Fruit fly (Drosophila melanogaster) whole organism, embryonic: ENCODE measurements around the gene CG14805.
A peak's percentile ranks its signal among the peaks of the same experiment; 100 is the strongest.

Experiments used
- Ada2b ChIP-seq: fragments of 200-800 bp; sonication (Bioruptor generic); IDR thresholded peaks from 2 replicates; pipeline ENCODE4 v1.3.6; 2022; ENCODE audit warnings: missing biosample characterization, missing genetic modification characterization
- Adf1 ChIP-seq: fragments of 200-800 bp; sonication (Bioruptor generic); IDR thresholded peaks from 2 replicates; pipeline ENCODE4 v1.3.6; 2022; ENCODE audit warnings: missing biosample characterization, missing genetic modification characterization
- Awh ChIP-seq: fragments of 200-800 bp; sonication (Bioruptor generic); IDR thresholded peaks from 2 replicates; pipeline ENCODE4, ENCODE4 v1.3.6; 2022; ENCODE audit warnings: missing biosample characterization, missing genetic modification characterization
- B-H1 ChIP-seq: fragments of 200-800 bp; sonication (Bioruptor generic); IDR thresholded peaks from 3 replicates; pipeline ENCODE4 v1.3.6; 2022; ENCODE audit warnings: missing biosample characterization, missing genetic modification characterization
- Bteb2 ChIP-seq: fragments of 200-800 bp; sonication (Bioruptor generic); optimal IDR thresholded peaks from 2 replicates; lab custom pipeline; 2016; ENCODE audit warnings: missing biosample characterization, missing genetic modification characterization
- CG10321 ChIP-seq: fragments of 200-800 bp; sonication (Bioruptor generic); IDR thresholded peaks from 2 replicates; pipeline ENCODE4 v1.3.6; 2022; ENCODE audit warnings: missing biosample characterization, missing genetic modification characterization
- CG10959 ChIP-seq: fragments of 200-800 bp; sonication (Bioruptor generic); IDR thresholded peaks from 2 replicates; pipeline ENCODE4 v1.3.6; 2022; ENCODE audit warnings: missing biosample characterization, missing genetic modification characterization
- CG11504 ChIP-seq: fragments of 200-800 bp; sonication (Bioruptor generic); optimal IDR thresholded peaks from 3 replicates; lab custom pipeline; 2019; ENCODE audit warnings: missing biosample characterization, mild to moderate bottlenecking, missing genetic modification characterization, moderate library complexity
- CG15073 ChIP-seq: fragments of 200-800 bp; sonication (Bioruptor generic); optimal IDR thresholded peaks from 2 replicates; lab custom pipeline; 2016; ENCODE audit warnings: missing biosample characterization, missing genetic modification characterization
- CG1529 ChIP-seq: fragments of 200-800 bp; sonication (Bioruptor generic); optimal IDR thresholded peaks from 3 replicates; lab custom pipeline; 2018; ENCODE audit warnings: missing biosample characterization, missing genetic modification characterization
- CG16813 ChIP-seq: fragments of 200-800 bp; sonication (Bioruptor generic); IDR thresholded peaks from 3 replicates; pipeline ENCODE4 v1.3.6; 2022; ENCODE audit warnings: missing biosample characterization, missing genetic modification characterization; ENCODE audit not compliant: partially characterized antibody
- CG18476 ChIP-seq: fragments of 200-800 bp; sonication (Bioruptor generic); optimal IDR thresholded peaks from 2 replicates; lab custom pipeline; 2016; ENCODE audit warnings: missing biosample characterization, mild to moderate bottlenecking, missing genetic modification characterization
- CG32532 ChIP-seq: fragments of 200-800 bp; sonication (Bioruptor generic); IDR thresholded peaks from 2 replicates; pipeline ENCODE4 v1.3.6; 2022; ENCODE audit warnings: missing biosample characterization, missing genetic modification characterization
- CG3726 ChIP-seq: fragments of 200-800 bp; sonication (Bioruptor generic); IDR thresholded peaks from 3 replicates; pipeline ENCODE4, ENCODE4 v1.3.6; 2022; ENCODE audit warnings: missing biosample characterization, missing genetic modification characterization
- CG6654 ChIP-seq: fragments of 200-800 bp; sonication (Bioruptor generic); optimal IDR thresholded peaks from 2 replicates; lab custom pipeline; 2017; ENCODE audit warnings: missing biosample characterization, mild to moderate bottlenecking, missing genetic modification characterization
- CG6683 ChIP-seq: fragments of 200-800 bp; sonication (Bioruptor generic); optimal IDR thresholded peaks from 2 replicates; lab custom pipeline; 2017; ENCODE audit warnings: missing biosample characterization, mild to moderate bottlenecking, missing genetic modification characterization, missing genetic modification reagents
- CG6791 ChIP-seq: fragments of 200-800 bp; sonication (Bioruptor generic); IDR thresholded peaks from 3 replicates; pipeline ENCODE4 v1.3.6; 2022; ENCODE audit warnings: missing biosample characterization, missing genetic modification characterization; ENCODE audit not compliant: partially characterized antibody
- CG7745 ChIP-seq: fragments of 200-800 bp; sonication (Bioruptor generic); optimal IDR thresholded peaks from 2 replicates; lab custom pipeline; 2018; ENCODE audit warnings: missing biosample characterization, mild to moderate bottlenecking, missing genetic modification characterization, moderate library complexity
- CG7928 ChIP-seq: fragments of 200-800 bp; sonication (Bioruptor generic); optimal IDR thresholded peaks from 2 replicates; lab custom pipeline; 2017; ENCODE audit warnings: missing biosample characterization, mild to moderate bottlenecking, missing genetic modification characterization
- CG8089 ChIP-seq: fragments of 200-800 bp; sonication (Bioruptor generic); optimal IDR thresholded peaks from 3 replicates; lab custom pipeline; 2016; ENCODE audit warnings: missing biosample characterization, missing genetic modification characterization
- Dip2 ChIP-seq: fragments of 200-800 bp; sonication (Bioruptor generic); IDR thresholded peaks from 2 replicates; pipeline ENCODE4 v1.3.6; 2022; ENCODE audit warnings: missing biosample characterization, missing genetic modification characterization
- Fer3 ChIP-seq: fragments of 200-800 bp; sonication (Bioruptor generic); optimal IDR thresholded peaks from 2 replicates; lab custom pipeline; 2018; ENCODE audit warnings: missing biosample characterization, mild to moderate bottlenecking, missing genetic modification characterization, moderate library complexity
- Gug ChIP-seq: fragments of 200-800 bp; sonication (Bioruptor generic); IDR thresholded peaks from 4 replicates; pipeline ENCODE4 v1.3.6; 2022; ENCODE audit warnings: missing biosample characterization, missing genetic modification characterization
- H2.0 ChIP-seq: fragments of 200-800 bp; sonication (Bioruptor generic); IDR thresholded peaks from 2 replicates; pipeline ENCODE4 v1.3.6; 2022; ENCODE audit warnings: missing biosample characterization, missing genetic modification characterization
- HLHmδ ChIP-seq: fragments of 200-800 bp; sonication (Bioruptor generic); optimal IDR thresholded peaks from 2 replicates; lab custom pipeline; 2018; ENCODE audit warnings: missing biosample characterization, mild to moderate bottlenecking, missing genetic modification characterization, moderate library complexity
- Jarid2 ChIP-seq: fragments of 200-800 bp; sonication (Bioruptor generic); optimal IDR thresholded peaks from 3 replicates; lab custom pipeline; 2017; ENCODE audit warnings: mild to moderate bottlenecking, missing biosample characterization, missing genetic modification reagents, missing genetic modification characterization
- Lhr ChIP-seq: fragments of 200-800 bp; sonication (Bioruptor generic); optimal IDR thresholded peaks from 3 replicates; lab custom pipeline; 2017; ENCODE audit warnings: mild to moderate bottlenecking, missing biosample characterization, missing genetic modification reagents, missing genetic modification characterization
- Neu2 ChIP-seq: fragments of 200-800 bp; sonication (Bioruptor generic); optimal IDR thresholded peaks from 3 replicates; lab custom pipeline; 2016; ENCODE audit warnings: missing biosample characterization, missing genetic modification characterization, borderline replicate concordance
- Nf-YA ChIP-seq: fragments of 200-800 bp; sonication (Bioruptor generic); IDR thresholded peaks from 2 replicates; pipeline ENCODE4 v1.3.6; 2022; ENCODE audit warnings: missing biosample characterization, missing genetic modification characterization
- Opbp ChIP-seq: fragments of 200-800 bp; sonication (Bioruptor generic); IDR thresholded peaks from 3 replicates; pipeline ENCODE4 v1.3.6; 2022; ENCODE audit warnings: missing biosample characterization, missing genetic modification characterization; ENCODE audit not compliant: partially characterized antibody
- Pdp1 ChIP-seq, 2 experiments: fragments of 200-800 bp; sonication (Bioruptor generic); optimal IDR thresholded peaks; 3 replicates each; lab custom pipeline; 2016; ENCODE audit warnings: missing biosample characterization in 2 of 2, missing genetic modification characterization in 2 of 2, mild to moderate bottlenecking in 1 of 2, moderate library complexity in 1 of 2
- Ravus ChIP-seq: fragments of 200-800 bp; sonication (Bioruptor generic); IDR thresholded peaks from 2 replicates; pipeline ENCODE4 v1.3.6; 2022; ENCODE audit warnings: missing biosample characterization, missing genetic modification characterization
- Stat92E ChIP-seq, 3 experiments: fragments of >200 bp in 2 of 3; fragments of 200-800 bp in 1 of 3; sonication (Bioruptor generic) in 1 of 3; optimal IDR thresholded peaks; 2 replicates each; lab custom pipeline; 2017 to 2019; ENCODE audit warnings: missing biosample characterization in 3 of 3, missing genetic modification characterization in 3 of 3, mild to moderate bottlenecking in 1 of 3, moderate library complexity in 1 of 3
- Xrp1 ChIP-seq: fragments of 200-800 bp; sonication (Bioruptor generic); IDR thresholded peaks from 2 replicates; pipeline ENCODE4 v1.3.6; 2022; ENCODE audit warnings: missing biosample characterization, missing genetic modification characterization
- aop ChIP-seq: fragments of 200-800 bp; sonication (Bioruptor generic); IDR thresholded peaks from 2 replicates; pipeline ENCODE4 v1.3.6; 2022; ENCODE audit warnings: missing biosample characterization, missing genetic modification characterization
- ato ChIP-seq: fragments of 200-800 bp; sonication (Bioruptor generic); IDR thresholded peaks from 2 replicates; pipeline ENCODE4 v1.3.6; 2022; ENCODE audit warnings: missing biosample characterization, missing genetic modification characterization; ENCODE audit not compliant: partially characterized antibody
- cas ChIP-seq: fragments of 200-800 bp; sonication (Bioruptor generic); IDR thresholded peaks from 2 replicates; pipeline ENCODE4 v1.3.6; 2022; ENCODE audit warnings: missing biosample characterization, missing genetic modification characterization
- chif ChIP-seq, 2 experiments: fragments of 200-800 bp; sonication (Bioruptor generic); optimal IDR thresholded peaks; 3 replicates each; lab custom pipeline; 2016; ENCODE audit warnings: missing biosample characterization in 2 of 2, missing genetic modification characterization in 2 of 2
- jumu ChIP-seq: fragments of 200-800 bp; sonication (Bioruptor generic); optimal IDR thresholded peaks from 3 replicates; lab custom pipeline; 2016; ENCODE audit warnings: missing biosample characterization, missing genetic modification characterization
- lov ChIP-seq, 2 experiments: fragments of 200-800 bp in 1 of 2; fragments of >200 bp in 1 of 2; sonication (Bioruptor generic) in 1 of 2; IDR thresholded peaks in 1 of 2; optimal IDR thresholded peaks in 1 of 2; 2 replicates in 1 of 2; 3 replicates in 1 of 2; pipeline versions ENCODE4 v1.3.6 to Lab custom; 2017 to 2022; ENCODE audit warnings: missing biosample characterization in 1 of 2, missing genetic modification characterization in 1 of 2
- mld ChIP-seq: fragments of 200-800 bp; sonication (Bioruptor generic); IDR thresholded peaks from 3 replicates; pipeline ENCODE4 v1.3.6; 2022; ENCODE audit warnings: missing biosample characterization, missing genetic modification characterization; ENCODE audit not compliant: partially characterized antibody
- onecut ChIP-seq: fragments of 200-800 bp; sonication (Bioruptor generic); IDR thresholded peaks from 2 replicates; pipeline ENCODE4 v1.3.6; 2022; ENCODE audit warnings: missing biosample characterization, missing genetic modification characterization
- pnt ChIP-seq: fragments of 200-800 bp; sonication (Bioruptor generic); optimal IDR thresholded peaks from 3 replicates; lab custom pipeline; 2016; ENCODE audit warnings: missing biosample characterization, missing genetic modification characterization
- run ChIP-seq: fragments of 200-800 bp; sonication (Bioruptor generic); optimal IDR thresholded peaks from 3 replicates; lab custom pipeline; 2018; ENCODE audit warnings: missing biosample characterization, mild to moderate bottlenecking, missing genetic modification characterization
- sima ChIP-seq: fragments of 200-800 bp; sonication (Bioruptor generic); optimal IDR thresholded peaks from 2 replicates; lab custom pipeline; 2016; ENCODE audit warnings: missing biosample characterization, missing genetic modification characterization
- slou ChIP-seq: fragments of 200-800 bp; sonication (Bioruptor generic); optimal IDR thresholded peaks from 3 replicates; lab custom pipeline; 2016; ENCODE audit warnings: missing biosample characterization, missing genetic modification characterization
- ssp ChIP-seq: fragments of 200-800 bp; sonication (Bioruptor generic); IDR thresholded peaks from 2 replicates; pipeline ENCODE4 v1.3.6; 2022; ENCODE audit warnings: missing biosample characterization, missing genetic modification characterization
- tgo ChIP-seq: fragments of 200-800 bp; sonication (Bioruptor generic); IDR thresholded peaks from 3 replicates; pipeline ENCODE4 v1.3.6; 2022; ENCODE audit warnings: missing biosample characterization, missing genetic modification characterization
- twi ChIP-seq: fragments of 200-800 bp; optimal IDR thresholded peaks from 2 replicates; lab custom pipeline; 2019; ENCODE audit warnings: missing biosample characterization, mild to moderate bottlenecking, missing genetic modification characterization, moderate library complexity

Gene CG14805

dm6 chrX:1861620-1862184 lies 15.4 kb upstream of the CG14805 start, which contains the start of gene deltaCOP (continued):
- TF ChIP-seq Stat92E (GFP tag; optimal IDR thresholded peaks at IDR 0.05; lab: Kevin White, UChicago) (no peak), Bteb2 (peak; percentile 92), Jarid2 (GFP tag; lab: Kevin White, UChicago) (no peak), CG6683 (peak; percentile 41), jumu (GFP tag; lab: Kevin White, UChicago) (peak; percentile 91), CG6654 (GFP tag; lab: Kevin White, UChicago) (peak; percentile 32), pnt (peak; percentile 86), Adf1 (GFP tag; lab: Robert Waterston, UW) (peak; percentile 45), B-H1 (GFP tag; lab: Robert Waterston, UW) (peak; percentile 63; the same call in 2 of the 3 replicates), CG18476 (GFP tag; lab: Kevin White, UChicago) (peak; percentile 78), Neu2 (GFP tag; lab: Kevin White, UChicago) (peak; percentile 60), CG7928 (GFP tag; lab: Kevin White, UChicago) (peak; percentile 56), Lhr (peak; percentile 30), CG16813 (GFP tag; lab: Robert Waterston, UW) (no peak), Xrp1 (GFP tag; lab: Robert Waterston, UW) (peak; percentile 82), lov (optimal IDR thresholded peaks at IDR 0.05; lab: Kevin White, UChicago) (no peak), lov (GFP tag; IDR thresholded peaks at IDR 0.05; lab: Robert Waterston, UW) (0 out of 3 replicates have a peak, but pooled peaks have one; percentile 46), H2.0 (GFP tag; lab: Robert Waterston, UW) (peak; percentile 72), HLHmδ (no peak), CG6791 (GFP tag; lab: Robert Waterston, UW) (no peak), CG1529 (GFP tag; lab: Kevin White, UChicago) (no peak), onecut (GFP tag; lab: Robert Waterston, UW) (peak; percentile 56), Fer3 (tag; lab: Kevin White, UChicago) (peak; percentile 64), CG15073 (GFP tag; lab: Kevin White, UChicago) (no peak), Dip2 (GFP tag; lab: Robert Waterston, UW) (peak; percentile 58), run (tag; lab: Kevin White, UChicago) (peak; percentile 30), slou (GFP tag; lab: Kevin White, UChicago) (peak; percentile 72), CG10321 (no peak), Ada2b (GFP tag; lab: Robert Waterston, UW) (peak; percentile 72), Gug (peak; percentile 86), Nf-YA (GFP tag; lab: Robert Waterston, UW) (no peak), tgo (peak; percentile 82), CG32532 (GFP tag; lab: Robert Waterston, UW) (peak; percentile 87), Pdp1 (GFP tag; optimal IDR thresholded peaks at IDR 0.05; lab: Kevin White, UChicago) (peak; percentile 85 to 91), CG10959 (GFP tag; lab: Robert Waterston, UW) (peak; percentile 55), CG8089 (GFP tag; lab: Kevin White, UChicago) (peak; percentile 88), twi (tag; lab: Kevin White, UChicago) (peak; percentile 58), aop (GFP tag; lab: Robert Waterston, UW) (no peak), cas (GFP tag; lab: Robert Waterston, UW) (0 out of 2 replicates have a peak, but pooled peaks have one; percentile 26), ato (GFP tag; lab: Robert Waterston, UW) (no peak), CG3726 (peak; percentile 68; the same call in 2 of the 3 replicates), chif (GFP tag; optimal IDR thresholded peaks at IDR 0.05; lab: Kevin White, UChicago) (peak; percentile 84 to 89), CG7745 (tag; lab: Kevin White, UChicago) (no peak), Ravus (GFP tag; lab: Robert Waterston, UW) (peak; percentile 24; the same call in 1 of the 2 replicates), CG11504 (tag; lab: Kevin White, UChicago) (no peak), ssp (GFP tag; lab: Robert Waterston, UW) (peak; percentile 74), sima (GFP tag; lab: Kevin White, UChicago) (no peak), mld (no peak), Awh (peak; percentile 67), Opbp (GFP tag; lab: Robert Waterston, UW) (0 out of 3 replicates have a peak, but pooled peaks have one; percentile 36)
